Worm (Caenorhabditis elegans) whole organism, L3 larva: Measurements from ENCODE around the gene srd-43.
A peak's percentile ranks its signal among the peaks of the same experiment; 100 is the strongest.

Source experiments
- R02D3.7 ChIP-seq: fragments of 150-350 bp; optimal IDR thresholded peaks from 2 replicates; lab custom pipeline; 2014; ENCODE audit warnings: missing biosample characterization, missing genetic modification characterization
- ama-1 ChIP-seq: fragments of 150-350 bp; optimal IDR thresholded peaks from 2 replicates; lab custom pipeline; 2018
- ceh-28 ChIP-seq: fragments of 150-350 bp; optimal IDR thresholded peaks from 2 replicates; lab custom pipeline; 2014; ENCODE audit warnings: missing biosample characterization, missing genetic modification reagents, missing genetic modification characterization
- ceh-82 ChIP-seq: fragments of 150-350 bp; optimal IDR thresholded peaks from 2 replicates; lab custom pipeline; 2014; ENCODE audit warnings: missing biosample characterization, missing genetic modification characterization
- ceh-9 ChIP-seq: sonication (generic microtip); optimal IDR thresholded peaks from 2 replicates; lab custom pipeline; 2018; ENCODE audit warnings: missing biosample characterization, missing genetic modification characterization
- daf-12 ChIP-seq: fragments of 150-350 bp; optimal IDR thresholded peaks from 2 replicates; lab custom pipeline; 2014; ENCODE audit warnings: missing biosample characterization, missing genetic modification reagents, missing genetic modification characterization
- egl-5 ChIP-seq: fragments of 150-350 bp; optimal IDR thresholded peaks from 2 replicates; lab custom pipeline; 2017; ENCODE audit warnings: missing biosample characterization, missing genetic modification reagents, missing genetic modification characterization, inconsistent platforms
- elt-2 ChIP-seq: sonication (generic microtip); optimal IDR thresholded peaks from 2 replicates; lab custom pipeline; 2016; ENCODE audit warnings: missing genetic modification reagents, mild to moderate bottlenecking, missing genetic modification characterization, missing compliant biosample characterization
- elt-3 ChIP-seq, 3 experiments: fragments of 150-350 bp in 1 of 3; sonication (generic microtip) in 2 of 3; optimal IDR thresholded peaks; 2 replicates in 2 of 3; 4 replicates in 1 of 3; lab custom pipeline; 2014 to 2017; ENCODE audit warnings: missing biosample characterization in 3 of 3, missing genetic modification characterization in 3 of 3
- fkh-10 ChIP-seq: sonication (generic microtip); optimal IDR thresholded peaks from 2 replicates; lab custom pipeline; 2017; ENCODE audit warnings: missing biosample characterization, missing genetic modification reagents, missing genetic modification characterization
- fkh-2 ChIP-seq: fragments of 150-350 bp; optimal IDR thresholded peaks from 2 replicates; lab custom pipeline; 2014; ENCODE audit warnings: missing biosample characterization, missing genetic modification reagents, missing genetic modification characterization
- fos-1 ChIP-seq: fragments of 150-350 bp; optimal IDR thresholded peaks from 2 replicates; lab custom pipeline; 2014; ENCODE audit warnings: missing biosample characterization, missing genetic modification characterization
- jun-1 ChIP-seq: fragments of 150-350 bp; optimal IDR thresholded peaks from 2 replicates; lab custom pipeline; 2014; ENCODE audit warnings: missing biosample characterization, missing genetic modification reagents, missing genetic modification characterization
- lin-15B ChIP-seq: fragments of 150-350 bp; optimal IDR thresholded peaks from 2 replicates; lab custom pipeline; 2014; ENCODE audit warnings: missing biosample characterization, missing genetic modification characterization
- lsy-12 ChIP-seq: sonication (generic microtip); optimal IDR thresholded peaks from 2 replicates; lab custom pipeline; 2016; ENCODE audit warnings: mild to moderate bottlenecking, missing genetic modification characterization, missing compliant biosample characterization
- nfya-1 ChIP-seq: sonication (generic microtip); optimal IDR thresholded peaks from 2 replicates; lab custom pipeline; 2017; ENCODE audit warnings: missing genetic modification characterization, mild to moderate bottlenecking, missing compliant biosample characterization, antibody characterized with exemption, moderate library complexity; ENCODE audit not compliant: insufficient read depth
- nhr-11 ChIP-seq: fragments of 150-350 bp; optimal IDR thresholded peaks from 2 replicates; lab custom pipeline; 2014; ENCODE audit warnings: missing biosample characterization, missing genetic modification characterization
- nhr-12 ChIP-seq: fragments of 150-350 bp; optimal IDR thresholded peaks from 2 replicates; lab custom pipeline; 2014; ENCODE audit warnings: missing biosample characterization, missing genetic modification characterization
- nhr-23 ChIP-seq: fragments of 150-350 bp; optimal IDR thresholded peaks from 2 replicates; lab custom pipeline; 2014; ENCODE audit warnings: missing biosample characterization, missing genetic modification reagents, missing genetic modification characterization
- nhr-25 ChIP-seq: sonication (generic microtip); optimal IDR thresholded peaks from 2 replicates; lab custom pipeline; 2017; ENCODE audit warnings: missing biosample characterization, missing genetic modification characterization
- nhr-43 ChIP-seq: sonication (generic microtip); optimal IDR thresholded peaks from 2 replicates; lab custom pipeline; 2016; ENCODE audit warnings: mild to moderate bottlenecking, missing genetic modification characterization, missing compliant biosample characterization; ENCODE audit not compliant: poor library complexity, severe bottlenecking
- pha-4 ChIP-seq: fragments of 150-350 bp; optimal IDR thresholded peaks from 2 replicates; lab custom pipeline; 2014; ENCODE audit warnings: missing biosample characterization, missing genetic modification reagents, missing genetic modification characterization
- pqm-1 ChIP-seq: fragments of 150-350 bp; optimal IDR thresholded peaks from 2 replicates; lab custom pipeline; 2017; ENCODE audit warnings: missing biosample characterization, missing genetic modification characterization, inconsistent platforms
- snpc-4 ChIP-seq: fragments of 150-350 bp; optimal IDR thresholded peaks from 2 replicates; lab custom pipeline; 2014; ENCODE audit warnings: missing biosample characterization, missing genetic modification characterization
- tbx-2 ChIP-seq: sonication (generic microtip); optimal IDR thresholded peaks from 2 replicates; lab custom pipeline; 2016; ENCODE audit warnings: mild to moderate bottlenecking, missing genetic modification characterization, missing compliant biosample characterization
- unc-39 ChIP-seq: sonication (generic microtip); optimal IDR thresholded peaks from 4 replicates; lab custom pipeline; 2017; ENCODE audit warnings: missing biosample characterization, missing genetic modification characterization
- unc-62 ChIP-seq: fragments of 150-350 bp; sonication (generic microtip); optimal IDR thresholded peaks from 4 replicates; lab custom pipeline; 2014; ENCODE audit warnings: missing biosample characterization, missing genetic modification reagents, missing genetic modification characterization
- ztf-4 ChIP-seq: fragments of 150-350 bp; optimal IDR thresholded peaks from 2 replicates; lab custom pipeline; 2014; ENCODE audit warnings: missing biosample characterization, missing genetic modification characterization

The srd-43 gene

DNA sequence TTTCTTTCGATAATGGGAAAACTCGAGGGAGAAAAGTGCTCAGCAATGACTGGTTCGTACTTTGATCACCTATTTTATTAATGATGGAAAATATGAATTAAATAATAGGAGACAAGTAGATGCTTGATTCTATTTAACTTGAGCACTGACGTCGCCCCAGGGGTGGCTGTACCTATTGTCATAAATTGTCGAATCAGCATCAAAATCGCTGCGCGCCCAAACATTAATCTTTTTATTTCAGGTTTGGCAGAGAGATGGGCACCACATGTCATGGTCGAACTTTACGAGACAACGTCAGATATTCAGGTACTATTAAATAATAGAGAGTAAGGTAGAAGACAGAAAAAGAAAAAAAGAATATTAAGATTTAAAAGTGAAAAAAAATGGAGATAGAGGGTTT, 18.7 kb upstream of the srd-43 start:
- TF ChIP-seq nhr-25 (tag; lab: Kevin White, UChicago) (peak; percentile 19), lsy-12 (tag; lab: Kevin White, UChicago) (no peak)

DNA sequence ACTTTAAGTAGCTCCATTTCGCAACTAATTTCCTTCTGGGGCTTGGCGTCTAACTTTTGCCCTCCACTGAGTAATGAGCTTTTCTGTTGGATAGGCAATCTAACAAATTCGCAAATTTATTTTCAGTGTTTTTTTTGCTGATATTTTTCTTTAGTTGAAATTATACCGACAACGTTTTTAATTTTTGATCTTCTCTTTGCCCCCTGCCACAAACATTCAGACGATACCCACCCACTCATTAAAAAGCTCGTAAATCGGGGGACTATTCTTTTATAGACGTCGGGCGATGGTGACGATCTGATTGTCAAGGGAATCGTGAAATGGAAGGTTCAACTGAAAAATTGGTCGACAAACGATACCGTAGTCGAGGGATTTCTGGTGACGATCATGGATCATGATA, 18.1 kb upstream of the srd-43 start:
- TF ChIP-seq fkh-2 = no peak
- TF ChIP-seq, all 47 proteins: peak for 0

ce11 chrX:13322886-13323285, 17.2 kb upstream of the srd-43 start, which contains the start of gene F46G10.2:
Gene F46G10.2, plus strand, starts transcription at chrX:13322963.
- peak; percentile 58 for TF ChIP-seq ama-1 (lab: Kevin White, UChicago)
- no peak for TF ChIP-seq ceh-28 (tag; lab: Kevin White, UChicago)
- no peak for TF ChIP-seq pha-4
- TF ChIP-seq nhr-23 (tag; lab: Kevin White, UChicago) = peak; percentile 19

- TF ChIP-seq nhr-25 (tag; lab: Kevin White, UChicago) = peak; percentile 56
- TF ChIP-seq ceh-28 (tag; lab: Kevin White, UChicago) = peak; percentile 15
- peak in 1 of 3 experiments; percentile 35 for TF ChIP-seq elt-3 (tag; optimal IDR thresholded peaks at IDR 0.05; lab: Kevin White, UChicago)
- TF ChIP-seq ceh-9 = no peak
- peak; percentile 72 for TF ChIP-seq nhr-23 (tag; lab: Kevin White, UChicago)
- TF ChIP-seq ceh-82 (tag; lab: Kevin White, UChicago) = no peak
- no peak for TF ChIP-seq fkh-2
- TF ChIP-seq nhr-12 (tag; lab: Kevin White, UChicago) = no peak
- TF ChIP-seq elt-2 (tag; lab: Kevin White, UChicago) = peak; percentile 34
- no peak for TF ChIP-seq lin-15B (tag; lab: Kevin White, UChicago)
- TF ChIP-seq nhr-43 = peak; percentile 37
- peak; percentile 41 for TF ChIP-seq nfya-1 (tag; lab: Kevin White, UChicago)
- peak; percentile 29 for TF ChIP-seq unc-62 (GFP tag; lab: Kevin White, UChicago)
- TF ChIP-seq ama-1 (lab: Kevin White, UChicago) = peak; percentile 59
- TF ChIP-seq pqm-1 = peak; percentile 26
- TF ChIP-seq jun-1 = peak; percentile 45
- TF ChIP-seq egl-5 (tag; lab: Kevin White, UChicago) = peak; percentile 53
These were observed 14.9 kb upstream of the srd-43 start for ce11 chrX:13320575-13320974.

DNA sequence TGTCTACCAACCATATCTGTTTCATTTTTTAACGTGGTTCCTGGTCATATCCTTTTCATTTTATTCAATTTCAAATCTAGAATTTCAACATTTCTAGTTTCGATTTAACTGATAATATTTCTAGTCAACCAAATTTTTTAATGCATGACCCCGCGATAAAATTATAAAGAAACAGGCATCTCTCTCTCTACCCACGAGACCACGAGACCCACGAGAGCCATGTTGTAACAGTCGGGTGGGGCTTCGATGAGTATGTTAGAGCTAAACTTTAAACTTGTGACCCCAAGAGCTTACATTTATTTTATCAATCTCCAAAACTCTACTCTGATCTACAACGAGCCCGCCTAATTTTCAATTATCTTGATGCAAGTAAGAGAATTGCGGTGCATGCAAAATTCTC, 12.7 kb upstream of the srd-43 start:
- no peak for TF ChIP-seq fkh-10
- no peak for TF ChIP-seq daf-12 (tag; lab: Kevin White, UChicago)
- TF ChIP-seq elt-2 (tag; lab: Kevin White, UChicago) = peak; percentile 31
- TF ChIP-seq nhr-11 (tag; lab: Kevin White, UChicago) = no peak

- peak; percentile 17 for TF ChIP-seq nfya-1 (tag; lab: Kevin White, UChicago)
- TF ChIP-seq jun-1 = no peak
- peak; percentile 46 for TF ChIP-seq egl-5 (tag; lab: Kevin White, UChicago)
These were observed 11.9 kb upstream of the srd-43 start for ce11 chrX:13317532-13317931.

DNA sequence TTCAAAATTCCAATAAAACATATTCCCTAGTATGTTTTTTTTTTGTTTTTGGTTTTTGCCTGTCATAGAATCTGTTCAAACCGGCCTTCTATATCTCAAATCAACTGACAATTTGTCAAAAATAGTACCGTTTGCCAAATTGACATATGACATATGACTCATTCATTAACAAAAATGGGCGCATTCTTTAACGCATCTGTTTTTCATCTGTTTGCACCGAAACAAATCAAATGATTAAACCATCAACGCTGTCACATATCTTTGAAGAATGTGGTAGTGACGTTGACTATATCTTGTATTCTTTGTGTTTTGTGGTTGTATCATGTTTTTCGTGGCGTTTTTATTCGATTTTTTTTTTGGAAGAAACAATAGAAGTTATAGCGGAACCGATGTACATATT, 9.4 kb upstream of the srd-43 start:
- TF ChIP-seq nhr-23 (tag; lab: Kevin White, UChicago) = peak; percentile 37
- no peak for TF ChIP-seq jun-1
- peak; percentile 61 for TF ChIP-seq nhr-25 (tag; lab: Kevin White, UChicago)
- no peak for TF ChIP-seq ceh-28 (tag; lab: Kevin White, UChicago)
- TF ChIP-seq unc-39 (tag; lab: Kevin White, UChicago) = no peak
- peak; percentile 8 for TF ChIP-seq nhr-43
- no peak for TF ChIP-seq ztf-4
- TF ChIP-seq R02D3.7 (tag; lab: Kevin White, UChicago) = no peak

DNA sequence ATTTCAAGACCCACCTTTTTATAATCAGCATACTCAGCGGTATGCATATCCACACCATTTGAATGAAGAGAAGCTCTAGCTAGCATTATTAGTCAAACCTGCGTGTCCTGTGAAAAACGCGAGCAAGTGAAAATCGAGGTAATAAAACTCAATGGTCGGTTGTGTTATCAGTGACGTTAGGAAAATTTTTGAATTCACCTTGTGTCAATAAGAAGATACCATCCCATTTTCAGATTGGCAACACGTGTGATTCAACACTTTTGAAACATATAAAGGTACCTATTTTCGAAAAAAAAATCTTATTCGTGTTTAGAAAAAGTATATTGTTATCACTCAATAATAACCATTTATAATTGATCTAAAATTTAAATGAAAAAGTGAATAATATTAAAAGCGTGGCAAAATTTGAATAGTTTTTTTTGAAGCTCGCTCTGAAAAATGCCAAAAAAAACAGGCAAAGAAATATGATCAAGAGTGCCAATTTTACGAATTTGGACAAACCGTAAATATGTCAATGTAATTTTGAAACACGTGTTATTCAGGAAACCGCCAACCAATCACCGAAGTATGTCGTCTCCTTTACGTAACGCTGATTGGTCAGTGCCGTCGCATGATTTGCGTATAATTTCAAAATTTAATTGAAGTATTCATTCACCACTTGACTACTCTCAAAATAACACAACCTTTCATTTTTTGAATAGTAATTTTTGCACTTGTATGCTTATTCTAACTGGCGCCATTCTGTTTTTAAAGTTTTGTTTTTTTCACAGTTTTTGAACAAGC, 6.2 kb upstream of the srd-43 start, which contains the start of gene F46G10.1:
TSS of gene F46G10.1 (minus strand) at position 115 of the 783 bp plus-strand sequence.
- TF ChIP-seq pqm-1 (peak; percentile 81), snpc-4 (tag; lab: Kevin White, UChicago) (no peak), lin-15B (tag; lab: Kevin White, UChicago) (no peak), elt-2 (tag; lab: Kevin White, UChicago) (peak; percentile 73), ama-1 (lab: Kevin White, UChicago) (no peak), pha-4 (peak; percentile 58), fos-1 (peak; percentile 25), tbx-2 (tag; lab: Kevin White, UChicago) (no peak)
